Worm (Caenorhabditis elegans) whole organism, L4/young adult: ENCODE data around the gene ZK177.11.

Experiments
- W03F9.2 ChIP-seq: fragments of 150-350 bp; optimal IDR thresholded peaks from 2 replicates; lab custom pipeline; 2014; ENCODE audit warnings: missing biosample characterization, missing genetic modification characterization
- dao-5 ChIP-seq: sonication (generic microtip); optimal IDR thresholded peaks from 2 replicates; lab custom pipeline; 2016; ENCODE audit warnings: missing genotype, missing genetic modification characterization, moderate library complexity, missing compliant biosample characterization
- him-1 ChIP-seq: sonication (generic microtip); optimal IDR thresholded peaks from 2 replicates; lab custom pipeline; 2016; ENCODE audit warnings: missing genotype, missing genetic modification reagents, missing genetic modification characterization, missing compliant biosample characterization

DNA sequence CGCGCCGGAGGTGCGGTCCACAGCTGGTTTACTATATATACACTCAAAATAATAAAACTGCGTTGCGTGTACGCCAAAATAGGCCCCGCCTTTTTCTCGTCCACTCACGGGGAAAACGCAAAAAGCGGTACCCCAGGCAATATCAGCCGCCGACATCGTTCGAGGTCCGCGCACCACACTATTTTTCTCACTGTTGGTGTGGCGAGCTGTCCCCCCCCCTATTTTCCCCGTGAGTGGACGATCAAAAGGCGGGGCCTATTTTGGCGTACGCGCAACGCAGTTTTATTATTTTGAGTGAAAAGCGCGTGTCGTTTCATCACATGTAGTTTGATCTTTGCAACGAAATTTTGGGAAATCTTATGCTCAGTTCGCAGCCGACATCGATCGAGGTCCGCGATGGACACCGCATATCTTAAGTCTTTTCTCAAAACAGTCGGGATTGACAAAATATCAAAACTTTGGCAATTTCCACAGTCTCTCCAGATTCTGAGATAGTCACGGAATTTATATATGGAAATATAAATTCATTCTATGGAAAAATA, 42.4 kb downstream of the ZK177.11 start:
- TF ChIP-seq him-1 (tag; lab: Kevin White, UChicago): no peak
- TF ChIP-seq W03F9.2: no peak
- TF ChIP-seq dao-5 (tag; lab: Kevin White, UChicago): no peak
